Fruit fly (Drosophila melanogaster) whole organism, pupa: ENCODE data around the gene CG17732.

Experiments used
- CG17806 ChIP-seq: fragments of 200-800 bp; sonication (Bioruptor generic); optimal IDR thresholded peaks from 2 replicates; lab custom pipeline; 2018; ENCODE audit warnings: missing biosample characterization, mild to moderate bottlenecking, missing genetic modification characterization, moderate library complexity
- Pif1A ChIP-seq: fragments of 200-800 bp; sonication (Bioruptor generic); optimal IDR thresholded peaks from 3 replicates; lab custom pipeline; 2016; ENCODE audit warnings: missing biosample characterization, missing genetic modification characterization
- Snoo ChIP-seq: fragments of 200-800 bp; sonication (Bioruptor generic); optimal IDR thresholded peaks from 3 replicates; lab custom pipeline; 2017; ENCODE audit warnings: missing biosample characterization, mild to moderate bottlenecking, missing genetic modification characterization, inconsistent platforms
- fd96Ca ChIP-seq: fragments of 200-800 bp; sonication (Bioruptor generic); IDR thresholded peaks from 3 replicates; pipeline ENCODE4 v1.3.6; 2022; ENCODE audit warnings: missing biosample characterization, missing genetic modification characterization
- gl ChIP-seq: fragments of 200-800 bp; sonication (Bioruptor generic); optimal IDR thresholded peaks from 2 replicates; lab custom pipeline; 2018; ENCODE audit warnings: missing biosample characterization, mild to moderate bottlenecking, missing genetic modification characterization

dm6 chr3L:19941162-19941561 lies 40.3 kb upstream of the CG17732 start:
- no peak for TF ChIP-seq fd96Ca
- no peak for TF ChIP-seq Snoo
- TF ChIP-seq CG17806 (tag; lab: Kevin White, UChicago) = no peak
- TF ChIP-seq gl (tag; lab: Kevin White, UChicago) = no peak
- TF ChIP-seq Pif1A (GFP tag; lab: Kevin White, UChicago) = no peak
